Fruit fly (Drosophila melanogaster) whole organism, prepupa: Measurements from ENCODE around the gene mex1.
A peak's percentile ranks its signal among the peaks of the same experiment; 100 is the strongest.

Experiments used
- CG11294 ChIP-seq: fragments of 200-800 bp; sonication (Bioruptor generic); IDR thresholded peaks from 2 replicates; pipeline ENCODE4 v1.3.6; 2022; ENCODE audit warnings: missing biosample characterization, missing genetic modification characterization
- CG11762 ChIP-seq: fragments of 200-800 bp; sonication (Bioruptor generic); optimal IDR thresholded peaks from 3 replicates; lab custom pipeline; 2016; ENCODE audit warnings: missing biosample characterization, missing genetic modification characterization; ENCODE audit not compliant: insufficient read depth
- CG11902 ChIP-seq: fragments of 200-800 bp; sonication (Bioruptor generic); optimal IDR thresholded peaks from 3 replicates; lab custom pipeline; 2016; ENCODE audit warnings: missing biosample characterization, missing genetic modification characterization
- CG15336 ChIP-seq: fragments of 200-800 bp; sonication (Bioruptor generic); IDR thresholded peaks from 2 replicates; pipeline ENCODE4 v1.3.6; 2022; ENCODE audit warnings: missing biosample characterization, missing genetic modification characterization
- CG1621 ChIP-seq: fragments of 200-800 bp; sonication (Bioruptor generic); optimal IDR thresholded peaks from 3 replicates; lab custom pipeline; 2018; ENCODE audit warnings: missing biosample characterization, mild to moderate bottlenecking, missing genetic modification characterization
- CG16779 ChIP-seq: fragments of 200-800 bp; sonication (Bioruptor generic); optimal IDR thresholded peaks from 3 replicates; lab custom pipeline; 2017; ENCODE audit warnings: missing biosample characterization, mild to moderate bottlenecking, missing genetic modification characterization
- CG3032 ChIP-seq: fragments of 200-800 bp; optimal IDR thresholded peaks from 2 replicates; lab custom pipeline; 2019; ENCODE audit warnings: missing biosample characterization, mild to moderate bottlenecking, missing genetic modification characterization, moderate library complexity
- CG31627 ChIP-seq: fragments of 200-800 bp; sonication (Bioruptor generic); optimal IDR thresholded peaks from 3 replicates; lab custom pipeline; 2016; ENCODE audit warnings: missing biosample characterization, missing genetic modification characterization
- CG3919 ChIP-seq: fragments of 200-800 bp; sonication (Bioruptor generic); optimal IDR thresholded peaks from 3 replicates; lab custom pipeline; 2016; ENCODE audit warnings: missing biosample characterization, missing genetic modification characterization
- CG4318 ChIP-seq: fragments of 200-800 bp; sonication (Bioruptor generic); optimal IDR thresholded peaks from 3 replicates; lab custom pipeline; 2017; ENCODE audit warnings: missing biosample characterization, mild to moderate bottlenecking, missing genetic modification characterization
- CG6163 ChIP-seq: fragments of 200-800 bp; sonication (Bioruptor generic); IDR thresholded peaks from 3 replicates; pipeline ENCODE4 v1.3.6; 2022; ENCODE audit warnings: missing biosample characterization, missing genetic modification characterization
- CG6808 ChIP-seq: fragments of 200-800 bp; sonication (Bioruptor generic); optimal IDR thresholded peaks from 3 replicates; lab custom pipeline; 2017; ENCODE audit warnings: missing biosample characterization, missing genetic modification characterization, mild to moderate bottlenecking, moderate library complexity, missing genetic modification reagents
- CG6854 ChIP-seq: fragments of 200-800 bp; sonication (Bioruptor generic); optimal IDR thresholded peaks from 2 replicates; lab custom pipeline; 2017; ENCODE audit warnings: missing biosample characterization, mild to moderate bottlenecking, missing genetic modification characterization
- CG7368 ChIP-seq: fragments of 200-800 bp; sonication (Bioruptor generic); optimal IDR thresholded peaks from 3 replicates; lab custom pipeline; 2016; ENCODE audit warnings: missing biosample characterization, missing genetic modification characterization
- CG8319 ChIP-seq: fragments of 200-800 bp; sonication (Bioruptor generic); optimal IDR thresholded peaks from 3 replicates; lab custom pipeline; 2016; ENCODE audit warnings: missing biosample characterization, missing genetic modification characterization
- CG8632 ChIP-seq: fragments of 200-800 bp; sonication (Bioruptor generic); optimal IDR thresholded peaks from 3 replicates; lab custom pipeline; 2016; ENCODE audit warnings: missing biosample characterization, missing genetic modification characterization
- Eip75B ChIP-seq: fragments of 200-800 bp; sonication (Bioruptor generic); optimal IDR thresholded peaks from 3 replicates; lab custom pipeline; 2016; ENCODE audit warnings: missing biosample characterization, missing genetic modification characterization
- Eip93F ChIP-seq: fragments of 200-800 bp; sonication (Bioruptor generic); optimal IDR thresholded peaks from 2 replicates; lab custom pipeline; 2016; ENCODE audit warnings: missing biosample characterization, mild to moderate bottlenecking, missing genetic modification characterization
- Ets21C ChIP-seq: fragments of 200-800 bp; sonication (Bioruptor generic); optimal IDR thresholded peaks from 3 replicates; lab custom pipeline; 2016; ENCODE audit warnings: missing biosample characterization, missing genetic modification characterization
- Ets96B ChIP-seq: fragments of 200-800 bp; optimal IDR thresholded peaks from 2 replicates; lab custom pipeline; 2019; ENCODE audit warnings: missing biosample characterization, mild to moderate bottlenecking, missing genetic modification characterization, moderate library complexity
- Gug ChIP-seq: fragments of 200-800 bp; sonication (Bioruptor generic); IDR thresholded peaks from 2 replicates; pipeline ENCODE4 v1.3.6; 2022; ENCODE audit warnings: missing biosample characterization, missing genetic modification characterization
- Hr38 ChIP-seq: sonication (Bioruptor generic); optimal IDR thresholded peaks from 2 replicates; lab custom pipeline; 2016; ENCODE audit warnings: missing biosample characterization, missing genetic modification characterization
- Hr39 ChIP-seq: fragments of 200-800 bp; sonication (Bioruptor generic); optimal IDR thresholded peaks from 2 replicates; lab custom pipeline; 2016; ENCODE audit warnings: missing biosample characterization, missing genetic modification characterization
- Sox102F ChIP-seq: fragments of 200-800 bp; sonication (Bioruptor generic); optimal IDR thresholded peaks from 2 replicates; lab custom pipeline; 2016; ENCODE audit warnings: missing biosample characterization, mild to moderate bottlenecking, missing genetic modification characterization
- Sox14 ChIP-seq: fragments of 200-800 bp; sonication (Bioruptor generic); optimal IDR thresholded peaks from 3 replicates; lab custom pipeline; 2016; ENCODE audit warnings: missing biosample characterization, missing genetic modification characterization
- Sox15 ChIP-seq: fragments of 200-800 bp; sonication (Bioruptor generic); optimal IDR thresholded peaks from 3 replicates; lab custom pipeline; 2016; ENCODE audit warnings: missing biosample characterization, missing genetic modification characterization
- achi ChIP-seq: fragments of 200-800 bp; sonication (Bioruptor generic); optimal IDR thresholded peaks from 3 replicates; lab custom pipeline; 2016; ENCODE audit warnings: missing biosample characterization, missing genetic modification characterization
- acj6 ChIP-seq: fragments of 200-800 bp; sonication (Bioruptor generic); optimal IDR thresholded peaks from 3 replicates; lab custom pipeline; 2016; ENCODE audit warnings: missing biosample characterization, missing genetic modification characterization
- cyc ChIP-seq: fragments of 200-800 bp; sonication (Bioruptor generic); optimal IDR thresholded peaks from 3 replicates; lab custom pipeline; 2016; ENCODE audit warnings: missing biosample characterization, missing genetic modification characterization
- dsx ChIP-seq: fragments of 200-800 bp; optimal IDR thresholded peaks from 3 replicates; lab custom pipeline; 2019; ENCODE audit warnings: missing biosample characterization, mild to moderate bottlenecking, missing genetic modification characterization, moderate library complexity; ENCODE audit not compliant: poor library complexity, severe bottlenecking
- eg ChIP-seq: fragments of 200-800 bp; sonication (Bioruptor generic); IDR thresholded peaks from 3 replicates; pipeline ENCODE4 v1.3.6; 2022; ENCODE audit warnings: missing biosample characterization, missing genetic modification characterization
- esn ChIP-seq: fragments of 200-800 bp; sonication (Bioruptor generic); optimal IDR thresholded peaks from 2 replicates; lab custom pipeline; 2016; ENCODE audit warnings: missing biosample characterization, mild to moderate bottlenecking, missing genetic modification characterization, moderate library complexity
- fd59A ChIP-seq: fragments of 200-800 bp; sonication (Bioruptor generic); optimal IDR thresholded peaks from 2 replicates; lab custom pipeline; 2017; ENCODE audit warnings: missing biosample characterization, mild to moderate bottlenecking, missing genetic modification characterization, missing genetic modification reagents
- fd85E ChIP-seq: fragments of 200-800 bp; sonication (Bioruptor generic); optimal IDR thresholded peaks from 3 replicates; lab custom pipeline; 2016; ENCODE audit warnings: missing biosample characterization, missing genetic modification characterization
- fkh ChIP-seq: fragments of 200-800 bp; sonication (Bioruptor generic); optimal IDR thresholded peaks from 3 replicates; lab custom pipeline; 2017; ENCODE audit warnings: missing biosample characterization, mild to moderate bottlenecking, missing genetic modification characterization, moderate library complexity
- lz ChIP-seq: fragments of 200-800 bp; sonication (Bioruptor generic); optimal IDR thresholded peaks from 3 replicates; lab custom pipeline; 2016; ENCODE audit warnings: missing biosample characterization, missing genetic modification characterization
- salr ChIP-seq, 2 experiments: fragments of 200-800 bp; sonication (Bioruptor generic); optimal IDR thresholded peaks; 3 replicates each; lab custom pipeline; 2016 to 2018; ENCODE audit warnings: missing biosample characterization in 2 of 2, missing genetic modification characterization in 2 of 2, mild to moderate bottlenecking in 1 of 2
- spab ChIP-seq: fragments of 200-800 bp; sonication (Bioruptor generic); optimal IDR thresholded peaks from 2 replicates; lab custom pipeline; 2017; ENCODE audit warnings: missing biosample characterization, mild to moderate bottlenecking, missing genetic modification characterization, missing genetic modification reagents
- ss ChIP-seq, 2 experiments: fragments of 200-800 bp; sonication (Bioruptor generic); optimal IDR thresholded peaks; 2 replicates in 1 of 2; 3 replicates in 1 of 2; lab custom pipeline; 2017 to 2018; ENCODE audit warnings: mild to moderate bottlenecking in 2 of 2, missing biosample characterization in 2 of 2, missing genetic modification characterization in 2 of 2, moderate library complexity in 1 of 2
- svp ChIP-seq: fragments of 200-800 bp; sonication (Bioruptor generic); peaks from one replicate; lab custom pipeline; 2016; ENCODE audit warnings: missing biosample characterization, missing genetic modification characterization
- topi ChIP-seq: fragments of 200-800 bp; sonication (Bioruptor generic); optimal IDR thresholded peaks from 3 replicates; lab custom pipeline; 2016; ENCODE audit warnings: missing biosample characterization, missing genetic modification characterization
- vri ChIP-seq: fragments of 200-800 bp; sonication (Bioruptor generic); optimal IDR thresholded peaks from 3 replicates; lab custom pipeline; 2016; ENCODE audit warnings: missing biosample characterization, mild to moderate bottlenecking, missing genetic modification characterization

Gene mex1

dm6 chr3L:15565829-15566433, 46.5 kb upstream of the mex1 start, which contains the start of gene dop (continued):
- TF ChIP-seq salr (GFP tag; optimal IDR thresholded peaks at IDR 0.05; lab: Kevin White, UChicago) (no peak), CG3032 (tag; lab: Kevin White, UChicago) (peak; percentile 14), Sox15 (GFP tag; lab: Kevin White, UChicago) (no peak), lz (GFP tag; lab: Kevin White, UChicago) (peak; percentile 34), cyc (GFP tag; lab: Kevin White, UChicago) (peak; percentile 28), Ets96B (tag; lab: Kevin White, UChicago) (no peak), CG11294 (no peak), Sox14 (peak; percentile 25), CG1621 (no peak), fkh (GFP tag; lab: Kevin White, UChicago) (no peak), ss (GFP tag; optimal IDR thresholded peaks at IDR 0.05; lab: Kevin White, UChicago) (peak in 1 of 2 experiments; percentile 4), spab (GFP tag; lab: Kevin White, UChicago) (no peak), CG11902 (GFP tag; lab: Kevin White, UChicago) (no peak), CG6808 (GFP tag; lab: Kevin White, UChicago) (no peak)

dm6 chr3L:15563851-15564106, 44.4 kb upstream of the mex1 start:
- TF ChIP-seq CG11902 (GFP tag; lab: Kevin White, UChicago) (no peak), CG3032 (tag; lab: Kevin White, UChicago) (no peak), achi (GFP tag; lab: Kevin White, UChicago) (no peak), CG11762 (GFP tag; lab: Kevin White, UChicago) (no peak), CG6163 (GFP tag; lab: Robert Waterston, UW) (no peak), CG8319 (GFP tag; lab: Kevin White, UChicago) (no peak), Ets96B (tag; lab: Kevin White, UChicago) (no peak), CG15336 (no peak), Sox102F (GFP tag; lab: Kevin White, UChicago) (no peak)

- TF ChIP-seq CG8632 (GFP tag; lab: Kevin White, UChicago): peak; percentile 31
- TF ChIP-seq Gug (GFP tag; lab: Robert Waterston, UW): peak; percentile 63
- peak; percentile 11 for TF ChIP-seq Hr39 (GFP tag; lab: Kevin White, UChicago)
- no peak for TF ChIP-seq CG4318 (GFP tag; lab: Kevin White, UChicago)
- peak; percentile 53 for TF ChIP-seq esn (GFP tag; lab: Kevin White, UChicago)
- TF ChIP-seq Eip93F: peak; percentile 64
- TF ChIP-seq CG16779 (tag; lab: Kevin White, UChicago): no peak
- no peak for TF ChIP-seq salr (GFP tag; optimal IDR thresholded peaks at IDR 0.05; lab: Kevin White, UChicago)
- peak; percentile 15 for TF ChIP-seq topi
- no peak for TF ChIP-seq CG1621
- TF ChIP-seq ss (GFP tag; optimal IDR thresholded peaks at IDR 0.05; lab: Kevin White, UChicago): no peak
- peak; percentile 2 for TF ChIP-seq Eip75B (GFP tag; lab: Kevin White, UChicago)
- TF ChIP-seq CG6163 (GFP tag; lab: Robert Waterston, UW): peak; percentile 51; the same call in 2 of the 3 replicates
- TF ChIP-seq CG8319 (GFP tag; lab: Kevin White, UChicago): no peak
- TF ChIP-seq CG31627 (GFP tag; lab: Kevin White, UChicago): peak; percentile 38
- peak; percentile 71 for TF ChIP-seq svp
- TF ChIP-seq CG11902 (GFP tag; lab: Kevin White, UChicago): no peak
- no peak for TF ChIP-seq fd59A
- peak; percentile 17 for TF ChIP-seq lz (GFP tag; lab: Kevin White, UChicago)
- TF ChIP-seq CG11294: 0 out of 2 replicates have a peak, but pooled peaks have one; percentile 37
- TF ChIP-seq eg (GFP tag; lab: Robert Waterston, UW): peak; percentile 86
- TF ChIP-seq CG11762 (GFP tag; lab: Kevin White, UChicago): no peak
- peak; percentile 56 for TF ChIP-seq Ets96B (tag; lab: Kevin White, UChicago)
- peak; percentile 33 for TF ChIP-seq acj6
- peak; percentile 50 for TF ChIP-seq CG3919 (GFP tag; lab: Kevin White, UChicago)
- TF ChIP-seq Hr38 (GFP tag; lab: Kevin White, UChicago): no peak
- TF ChIP-seq Sox102F (GFP tag; lab: Kevin White, UChicago): peak; percentile 36
- no peak for TF ChIP-seq CG6854 (GFP tag; lab: Kevin White, UChicago)
- no peak for TF ChIP-seq fd85E (GFP tag; lab: Kevin White, UChicago)
- peak; percentile 44 for TF ChIP-seq vri (GFP tag; lab: Kevin White, UChicago)
- TF ChIP-seq Sox15 (GFP tag; lab: Kevin White, UChicago): no peak
- no peak for TF ChIP-seq spab (GFP tag; lab: Kevin White, UChicago)
- no peak for TF ChIP-seq Ets21C (GFP tag; lab: Kevin White, UChicago)
- no peak for TF ChIP-seq dsx (GFP tag; lab: Kevin White, UChicago)
- TF ChIP-seq CG3032 (tag; lab: Kevin White, UChicago): peak; percentile 59
- TF ChIP-seq CG7368 (GFP tag; lab: Kevin White, UChicago): no peak
These were observed 43.9 kb upstream of the mex1 start, which contains the start of the genes CG7739 and SCCRO for dm6 chr3L:15563058-15563850. Gene CG7739 (minus strand): TSS chr3L:15563065. Gene SCCRO (plus strand): TSS chr3L:15563427.
